Fruit fly (Drosophila melanogaster): ENCODE data around the gene barc.

Gene barc

DNA sequence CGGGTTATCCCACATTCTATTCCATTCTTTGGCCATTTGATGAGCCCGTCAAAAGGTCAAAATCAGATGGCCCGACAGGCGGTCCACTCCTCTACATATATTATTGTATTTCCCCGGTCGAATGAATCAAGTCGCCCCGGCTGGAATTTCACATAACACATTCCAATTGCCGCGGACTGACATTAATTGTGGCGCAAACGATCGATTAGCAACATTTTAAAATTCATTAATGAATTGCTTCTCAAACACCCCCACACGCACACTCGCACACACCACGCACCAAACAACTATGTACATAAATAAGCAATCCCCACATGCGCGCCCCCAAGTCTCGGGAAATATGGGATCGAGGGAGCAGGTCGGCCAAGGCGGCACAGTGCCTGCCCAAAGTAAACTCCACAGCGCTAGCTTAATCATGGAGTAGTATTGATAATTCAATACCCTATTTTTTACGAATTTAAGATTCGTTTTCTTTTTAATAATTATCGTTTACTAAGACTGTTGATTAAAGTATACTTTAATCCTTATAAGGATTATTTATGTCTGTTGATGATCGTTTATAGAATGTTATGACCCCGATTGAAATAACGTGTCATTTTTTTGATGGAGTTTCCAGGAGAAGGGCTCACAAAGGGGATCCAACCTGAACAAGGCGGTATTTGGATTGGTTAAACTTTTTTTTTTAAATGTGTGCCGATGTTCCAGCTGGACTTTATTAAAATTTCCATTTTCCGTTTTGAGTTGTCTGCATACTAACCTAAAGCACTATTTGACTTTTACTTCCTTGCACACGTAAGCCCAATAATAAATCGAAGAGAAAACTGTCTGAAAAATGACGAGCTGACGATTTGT is 32.6 kb upstream of the barc start:
- no peak for TF ChIP-seq toe (GFP tag; optimal IDR thresholded peaks at IDR 0.05)

DNA sequence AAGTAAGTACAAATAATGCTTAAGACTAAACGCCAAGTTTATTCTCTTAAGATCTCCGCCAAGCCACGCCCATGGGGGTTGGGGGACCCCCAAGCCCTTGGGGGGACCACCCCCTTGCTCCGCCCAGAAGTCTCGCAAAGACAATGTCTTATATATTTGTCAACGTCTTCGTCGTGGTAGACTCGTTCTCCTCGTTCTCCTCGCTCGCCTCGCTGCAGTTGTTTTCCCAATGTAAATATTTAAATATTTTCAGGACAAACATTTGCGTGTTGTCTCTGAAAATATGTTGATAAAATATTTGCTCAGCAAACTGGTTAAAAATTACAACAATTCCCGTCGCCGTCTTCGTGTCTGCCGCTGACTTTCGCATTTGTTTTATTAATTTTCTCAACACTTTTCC is 31.3 kb upstream of the barc start:
- TF ChIP-seq CG5204 (GFP tag; optimal IDR thresholded peaks at IDR 0.05): no peak
- TF ChIP-seq cnc (optimal IDR thresholded peaks at IDR 0.05): no peak
- TF ChIP-seq Mnt (GFP tag; optimal IDR thresholded peaks at IDR 0.05): no peak
- no peak for TF ChIP-seq Clk (GFP tag; optimal IDR thresholded peaks at IDR 0.05)
- no peak for TF ChIP-seq CG33017 (tag; optimal IDR thresholded peaks at IDR 0.05)
- TF ChIP-seq toe (GFP tag; optimal IDR thresholded peaks at IDR 0.05): no peak
- no peak for TF ChIP-seq tj (GFP tag; optimal IDR thresholded peaks at IDR 0.05)
- no peak for TF ChIP-seq CG7045 (GFP tag; optimal IDR thresholded peaks at IDR 0.05)
- no peak for TF ChIP-seq CG7101 (tag; optimal IDR thresholded peaks at IDR 0.05)
- TF ChIP-seq CG14711 (tag; optimal IDR thresholded peaks at IDR 0.05): no peak
- no peak for TF ChIP-seq CG1620 (GFP tag; optimal IDR thresholded peaks at IDR 0.05)
- TF ChIP-seq Hr96 (GFP tag; optimal IDR thresholded peaks at IDR 0.05): no peak
- TF ChIP-seq cic (GFP tag; optimal IDR thresholded peaks at IDR 0.05): no peak
- no peak for TF ChIP-seq kay (GFP tag; ENCODE audit: borderline replicate concordance)
- TF ChIP-seq pad (GFP tag; optimal IDR thresholded peaks at IDR 0.05): no peak
- no peak for TF ChIP-seq bab1 (GFP tag; optimal IDR thresholded peaks at IDR 0.05)
- no peak for TF ChIP-seq CG11617 (GFP tag; optimal IDR thresholded peaks at IDR 0.05)
- no peak for TF ChIP-seq Crg-1 (GFP tag; optimal IDR thresholded peaks at IDR 0.05)
- no peak for TF ChIP-seq ovo (GFP tag; optimal IDR thresholded peaks at IDR 0.05)

DNA sequence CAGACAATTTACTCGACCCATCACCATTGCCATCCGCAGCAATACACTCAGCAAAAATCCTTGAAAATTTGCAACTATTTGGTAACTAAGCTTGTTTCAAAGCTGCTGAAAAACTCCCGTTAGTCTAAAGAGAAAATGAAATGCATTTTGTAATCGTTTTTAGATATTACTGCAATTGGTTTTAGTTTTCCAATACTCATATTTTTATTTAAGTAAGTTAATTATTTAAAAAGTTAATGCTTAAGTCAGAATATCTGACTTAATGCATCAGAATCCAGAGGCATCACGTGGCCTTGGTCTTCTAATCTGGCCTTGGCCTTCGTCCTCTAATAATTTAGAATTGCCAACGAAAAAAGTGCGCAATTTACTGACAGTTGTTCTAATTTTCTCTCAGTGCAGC is 29.9 kb upstream of the barc start:
- TF ChIP-seq CG33017 (tag; optimal IDR thresholded peaks at IDR 0.05) (no peak), Clk (GFP tag; optimal IDR thresholded peaks at IDR 0.05) (no peak), CG7101 (tag; optimal IDR thresholded peaks at IDR 0.05) (no peak), Mnt (GFP tag; optimal IDR thresholded peaks at IDR 0.05) (no peak), CG12768 (GFP tag; optimal IDR thresholded peaks at IDR 0.05) (no peak), CG14711 (tag; optimal IDR thresholded peaks at IDR 0.05) (no peak), Hr96 (GFP tag; optimal IDR thresholded peaks at IDR 0.05) (no peak), ovo (GFP tag; optimal IDR thresholded peaks at IDR 0.05) (no peak), CG1620 (GFP tag; optimal IDR thresholded peaks at IDR 0.05) (no peak), cic (GFP tag; optimal IDR thresholded peaks at IDR 0.05) (no peak), bab1 (GFP tag; optimal IDR thresholded peaks at IDR 0.05) (no peak), CG7045 (GFP tag; optimal IDR thresholded peaks at IDR 0.05) (no peak)

DNA sequence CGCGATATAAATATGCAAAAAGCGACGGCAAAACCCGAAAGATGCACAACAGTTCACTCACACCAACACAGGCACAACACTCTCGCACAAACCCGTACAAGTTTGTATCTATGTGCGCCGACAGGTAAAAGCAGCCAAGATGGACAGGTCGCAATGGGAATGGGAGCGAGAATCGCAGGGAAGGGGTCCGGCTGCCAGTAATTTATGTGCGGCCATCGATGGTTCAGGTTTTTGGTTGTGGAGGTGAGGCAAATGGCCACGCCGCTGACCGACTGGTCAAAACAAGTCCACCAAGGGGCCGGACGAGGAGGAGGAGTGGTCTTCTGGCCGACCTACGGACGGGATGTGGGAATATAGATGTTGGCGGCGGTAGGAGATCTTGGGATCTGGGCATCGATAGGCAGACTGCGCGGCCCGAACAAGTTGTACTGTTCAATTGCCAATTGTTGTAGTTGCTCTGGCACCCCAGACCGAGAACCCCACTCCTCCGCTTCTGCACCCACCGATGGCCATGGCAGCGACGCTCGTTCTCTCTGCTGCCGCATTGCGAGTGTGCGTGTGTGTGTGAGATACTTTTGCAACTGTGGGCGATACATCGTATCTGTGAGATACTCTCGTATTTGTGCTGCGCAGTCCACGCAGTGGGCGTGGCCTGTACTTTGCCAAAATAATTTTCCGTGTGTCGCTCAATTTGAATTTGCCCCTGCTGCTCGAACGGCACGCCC is 27.4 kb upstream of the barc start:
- TF ChIP-seq bab1 (GFP tag; optimal IDR thresholded peaks at IDR 0.05): no peak

DNA sequence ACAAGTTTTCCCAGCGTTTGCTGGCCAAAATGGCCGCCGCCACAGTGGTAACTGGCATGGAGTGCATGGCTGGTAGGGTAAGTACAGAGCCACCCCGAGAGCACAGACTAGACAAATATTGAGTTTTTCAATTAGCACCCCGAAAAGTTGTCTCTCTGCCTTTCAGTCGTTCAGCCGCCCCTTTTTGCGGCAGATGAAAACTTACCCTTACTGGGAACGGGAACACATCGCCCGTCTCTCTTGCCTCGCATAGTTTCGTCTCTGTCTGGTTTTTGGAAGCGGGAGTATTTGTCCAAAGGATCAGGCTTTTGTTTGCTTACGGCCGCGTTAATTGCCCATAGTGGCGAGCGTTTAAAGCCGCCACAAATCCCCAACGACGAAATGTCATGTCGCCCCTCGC is 25.8 kb upstream of the barc start:
- TF ChIP-seq CG11617 (GFP tag; optimal IDR thresholded peaks at IDR 0.05): no peak
- TF ChIP-seq CG33017 (tag; optimal IDR thresholded peaks at IDR 0.05): no peak
- no peak for TF ChIP-seq Hr96 (GFP tag; optimal IDR thresholded peaks at IDR 0.05)
- no peak for TF ChIP-seq CG7045 (GFP tag; optimal IDR thresholded peaks at IDR 0.05)
- TF ChIP-seq Mnt (GFP tag; optimal IDR thresholded peaks at IDR 0.05): no peak
- TF ChIP-seq Clk (GFP tag; optimal IDR thresholded peaks at IDR 0.05): no peak
- no peak for TF ChIP-seq CG7101 (tag; optimal IDR thresholded peaks at IDR 0.05)
- no peak for TF ChIP-seq toe (GFP tag; optimal IDR thresholded peaks at IDR 0.05)
- TF ChIP-seq cic (GFP tag; optimal IDR thresholded peaks at IDR 0.05): no peak
- no peak for TF ChIP-seq CG5204 (GFP tag; optimal IDR thresholded peaks at IDR 0.05)
- no peak for TF ChIP-seq CG14711 (tag; optimal IDR thresholded peaks at IDR 0.05)
- no peak for TF ChIP-seq pad (GFP tag; optimal IDR thresholded peaks at IDR 0.05)
- TF ChIP-seq kay (GFP tag; ENCODE audit: borderline replicate concordance): no peak
- TF ChIP-seq CG1620 (GFP tag; optimal IDR thresholded peaks at IDR 0.05): no peak
- no peak for TF ChIP-seq CG12768 (GFP tag; optimal IDR thresholded peaks at IDR 0.05)
- no peak for TF ChIP-seq tj (GFP tag; optimal IDR thresholded peaks at IDR 0.05)
- TF ChIP-seq bab1 (GFP tag; optimal IDR thresholded peaks at IDR 0.05): no peak
- no peak for TF ChIP-seq cnc (optimal IDR thresholded peaks at IDR 0.05)
- TF ChIP-seq ovo (GFP tag; optimal IDR thresholded peaks at IDR 0.05): no peak

DNA sequence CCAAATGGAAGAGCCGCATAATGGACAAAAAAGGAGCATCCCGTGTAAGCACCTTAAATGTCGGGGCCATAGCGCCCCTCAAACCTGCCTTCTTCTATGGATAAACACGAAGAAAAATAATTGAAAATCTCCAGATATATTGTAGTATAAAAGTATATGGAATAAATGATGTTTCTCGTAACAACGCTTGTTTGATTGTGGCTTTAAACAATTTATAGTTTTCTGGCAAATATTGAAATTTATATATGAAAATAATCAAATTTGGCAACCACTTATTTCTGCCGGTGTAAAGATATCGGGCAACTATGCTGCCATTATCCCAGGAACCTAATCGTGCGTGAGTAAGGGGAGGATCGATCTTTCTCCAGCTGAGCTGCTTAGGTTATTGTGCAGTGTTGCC is 22.3 kb upstream of the barc start:
- TF ChIP-seq pad (GFP tag; optimal IDR thresholded peaks at IDR 0.05) (no peak), CG7101 (tag; optimal IDR thresholded peaks at IDR 0.05) (no peak), CG1620 (GFP tag; optimal IDR thresholded peaks at IDR 0.05) (no peak), tj (GFP tag; optimal IDR thresholded peaks at IDR 0.05) (no peak)

DNA sequence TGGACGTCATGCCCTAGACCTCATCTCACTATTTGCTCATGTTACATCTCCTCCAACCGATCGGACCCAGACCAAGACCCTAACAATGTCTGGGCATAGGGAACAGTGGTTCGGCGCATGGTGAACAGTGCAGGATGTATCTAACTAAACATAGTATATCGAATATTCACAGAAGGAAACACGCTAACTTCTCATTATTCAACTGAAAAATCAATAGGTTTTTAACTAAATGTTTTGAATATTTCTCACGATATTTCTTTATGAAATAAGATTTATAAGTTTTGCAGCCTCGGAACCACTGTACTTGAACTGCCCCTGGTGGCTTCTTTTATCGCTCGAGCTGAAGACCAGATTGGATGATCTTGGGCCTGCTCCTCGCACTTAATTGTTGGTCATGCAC is 20.7 kb upstream of the barc start:
- TF ChIP-seq toe (GFP tag; optimal IDR thresholded peaks at IDR 0.05): no peak
- no peak for TF ChIP-seq cnc (optimal IDR thresholded peaks at IDR 0.05)
- no peak for TF ChIP-seq CG7101 (tag; optimal IDR thresholded peaks at IDR 0.05)
- TF ChIP-seq bab1 (GFP tag; optimal IDR thresholded peaks at IDR 0.05): no peak
- TF ChIP-seq CG7045 (GFP tag; optimal IDR thresholded peaks at IDR 0.05): no peak
- no peak for TF ChIP-seq kay (GFP tag; ENCODE audit: borderline replicate concordance)
- TF ChIP-seq Crg-1 (GFP tag; optimal IDR thresholded peaks at IDR 0.05): no peak
- TF ChIP-seq Hr96 (GFP tag; optimal IDR thresholded peaks at IDR 0.05): no peak
- no peak for TF ChIP-seq CG33017 (tag; optimal IDR thresholded peaks at IDR 0.05)
- no peak for TF ChIP-seq cic (GFP tag; optimal IDR thresholded peaks at IDR 0.05)
- TF ChIP-seq pad (GFP tag; optimal IDR thresholded peaks at IDR 0.05): no peak
- TF ChIP-seq CG1620 (GFP tag; optimal IDR thresholded peaks at IDR 0.05): no peak
- no peak for TF ChIP-seq CG14711 (tag; optimal IDR thresholded peaks at IDR 0.05)
